Fruit fly (Drosophila melanogaster) whole organism, embryonic: ENCODE measurements around the gene CG13306.

Experiments used
- Antp ChIP-seq: fragments of 200-800 bp; sonication (Bioruptor generic); optimal IDR thresholded peaks from 3 replicates; lab custom pipeline; 2016; ENCODE audit warnings: missing biosample characterization, missing genetic modification characterization
- Atf3 ChIP-seq: fragments of 200-800 bp; sonication (Bioruptor generic); optimal IDR thresholded peaks from 3 replicates; lab custom pipeline; 2016; ENCODE audit warnings: missing biosample characterization, missing genetic modification characterization
- B-H1 ChIP-seq: fragments of 200-800 bp; sonication (Bioruptor generic); IDR thresholded peaks from 3 replicates; pipeline ENCODE4 v1.3.6; 2022; ENCODE audit warnings: missing biosample characterization, missing genetic modification characterization
- BtbVII ChIP-seq: fragments of 200-800 bp; sonication (Bioruptor generic); optimal IDR thresholded peaks from 3 replicates; lab custom pipeline; 2017; ENCODE audit warnings: missing biosample characterization, mild to moderate bottlenecking, missing genetic modification characterization
- CG12744 ChIP-seq: fragments of 200-800 bp; sonication (Bioruptor generic); optimal IDR thresholded peaks from 2 replicates; lab custom pipeline; 2016; ENCODE audit warnings: missing biosample characterization, missing genetic modification characterization
- CG13287 ChIP-seq: fragments of 200-800 bp; sonication (Bioruptor generic); IDR thresholded peaks from 2 replicates; pipeline ENCODE4 v1.3.6; 2022; ENCODE audit warnings: missing biosample characterization, missing genetic modification characterization; ENCODE audit not compliant: partially characterized antibody
- CG2116 ChIP-seq: fragments of 200-800 bp; sonication (Bioruptor generic); optimal IDR thresholded peaks from 3 replicates; lab custom pipeline; 2018; ENCODE audit warnings: missing biosample characterization, mild to moderate bottlenecking, missing genetic modification characterization
- CG2120 ChIP-seq: fragments of 200-800 bp; sonication (Bioruptor generic); optimal IDR thresholded peaks from 3 replicates; lab custom pipeline; 2016; ENCODE audit warnings: missing biosample characterization, missing genetic modification characterization
- CG31365 ChIP-seq: fragments of 200-800 bp; sonication (Bioruptor generic); optimal IDR thresholded peaks from 2 replicates; lab custom pipeline; 2018; ENCODE audit warnings: missing biosample characterization, mild to moderate bottlenecking, missing genetic modification characterization
- CG32767 ChIP-seq: fragments of 200-800 bp; sonication (Bioruptor generic); IDR thresholded peaks from 2 replicates; pipeline ENCODE4 v1.3.6; 2022; ENCODE audit warnings: missing biosample characterization, missing genetic modification characterization
- CG5180 ChIP-seq: fragments of 200-800 bp; sonication (Bioruptor generic); optimal IDR thresholded peaks from 3 replicates; lab custom pipeline; 2017; ENCODE audit warnings: missing biosample characterization, missing genetic modification characterization, mild to moderate bottlenecking, moderate library complexity, missing genetic modification reagents
- CG6175 ChIP-seq: fragments of 200-800 bp; sonication (Bioruptor generic); IDR thresholded peaks from 3 replicates; pipeline ENCODE4 v1.3.6; 2022; ENCODE audit warnings: missing biosample characterization, missing genetic modification characterization
- CG6254 ChIP-seq: fragments of 200-800 bp; sonication (Bioruptor generic); optimal IDR thresholded peaks from 3 replicates; lab custom pipeline; 2017; ENCODE audit warnings: mild to moderate bottlenecking, missing biosample characterization, missing genetic modification reagents, missing genetic modification characterization
- CG6654 ChIP-seq: fragments of 200-800 bp; sonication (Bioruptor generic); optimal IDR thresholded peaks from 2 replicates; lab custom pipeline; 2017; ENCODE audit warnings: missing biosample characterization, mild to moderate bottlenecking, missing genetic modification characterization
- CG6765 ChIP-seq: fragments of 200-800 bp; sonication (Bioruptor generic); optimal IDR thresholded peaks from 3 replicates; lab custom pipeline; 2017; ENCODE audit warnings: missing biosample characterization, mild to moderate bottlenecking, missing genetic modification characterization
- CG7556 ChIP-seq: fragments of 200-800 bp; sonication (Bioruptor generic); optimal IDR thresholded peaks from 2 replicates; lab custom pipeline; 2017; ENCODE audit warnings: missing biosample characterization, mild to moderate bottlenecking, missing genetic modification characterization
- CG8089 ChIP-seq: fragments of 200-800 bp; sonication (Bioruptor generic); optimal IDR thresholded peaks from 3 replicates; lab custom pipeline; 2016; ENCODE audit warnings: missing biosample characterization, missing genetic modification characterization
- CG8281 ChIP-seq: fragments of 200-800 bp; sonication (Bioruptor generic); optimal IDR thresholded peaks from 2 replicates; lab custom pipeline; 2018; ENCODE audit warnings: missing biosample characterization, mild to moderate bottlenecking, missing genetic modification characterization, moderate library complexity
- CG8944 ChIP-seq: fragments of 200-800 bp; sonication (Bioruptor generic); optimal IDR thresholded peaks from 3 replicates; lab custom pipeline; 2016; ENCODE audit warnings: missing biosample characterization, missing genetic modification characterization
- CTCF ChIP-seq: fragments of 200-800 bp; sonication (Bioruptor generic); optimal IDR thresholded peaks from 2 replicates; lab custom pipeline; 2017; ENCODE audit warnings: missing biosample characterization, mild to moderate bottlenecking, missing genetic modification characterization, moderate library complexity
- Chrac-16 ChIP-seq: fragments of 200-800 bp; sonication (Bioruptor generic); optimal IDR thresholded peaks from 3 replicates; lab custom pipeline; 2016; ENCODE audit warnings: missing biosample characterization, missing genetic modification characterization
- CkIIα-i1 ChIP-seq: fragments of 200-800 bp; sonication (Bioruptor generic); IDR thresholded peaks from 2 replicates; pipeline ENCODE4 v1.3.6; 2022; ENCODE audit warnings: missing biosample characterization, missing genetic modification characterization
- CoRest ChIP-seq: fragments of 200-800 bp; sonication (Bioruptor generic); optimal IDR thresholded peaks from 3 replicates; lab custom pipeline; 2018; ENCODE audit warnings: missing biosample characterization, mild to moderate bottlenecking, missing genetic modification characterization, moderate library complexity
- Dp ChIP-seq: fragments of 200-800 bp; sonication (Bioruptor generic); optimal IDR thresholded peaks from 2 replicates; lab custom pipeline; 2018; ENCODE audit warnings: missing biosample characterization, mild to moderate bottlenecking, missing genetic modification characterization, moderate library complexity
- E2f2 ChIP-seq: fragments of 200-800 bp; sonication (Bioruptor generic); IDR thresholded peaks from 2 replicates; pipeline ENCODE4 v1.3.6; 2022; ENCODE audit warnings: missing biosample characterization, missing genetic modification characterization
- HLH54F ChIP-seq: fragments of 200-800 bp; sonication (Bioruptor generic); optimal IDR thresholded peaks from 3 replicates; lab custom pipeline; 2016; ENCODE audit warnings: missing biosample characterization, missing genetic modification characterization
- HLHmδ ChIP-seq: fragments of 200-800 bp; sonication (Bioruptor generic); optimal IDR thresholded peaks from 2 replicates; lab custom pipeline; 2018; ENCODE audit warnings: missing biosample characterization, mild to moderate bottlenecking, missing genetic modification characterization, moderate library complexity
- Hmx ChIP-seq: fragments of 200-800 bp; sonication (Bioruptor generic); optimal IDR thresholded peaks from 2 replicates; lab custom pipeline; 2016; ENCODE audit warnings: missing biosample characterization, missing genetic modification characterization
- Hr78 ChIP-seq, 2 experiments: fragments of 200-800 bp in 1 of 2; fragments of >200 bp in 1 of 2; sonication (Bioruptor generic) in 1 of 2; optimal IDR thresholded peaks; 2 replicates each; lab custom pipeline; 2017 to 2019; ENCODE audit warnings: missing biosample characterization in 2 of 2, missing genetic modification characterization in 2 of 2, mild to moderate bottlenecking in 1 of 2, moderate library complexity in 1 of 2
- Lpt ChIP-seq: fragments of >200 bp; optimal IDR thresholded peaks from 2 replicates; lab custom pipeline; 2018; ENCODE audit warnings: missing biosample characterization, missing genetic modification characterization
- MESR4 ChIP-seq: fragments of 200-800 bp; sonication (Bioruptor generic); optimal IDR thresholded peaks from 2 replicates; lab custom pipeline; 2018; ENCODE audit warnings: missing biosample characterization, mild to moderate bottlenecking, missing genetic modification characterization, moderate library complexity
- Oaz ChIP-seq: fragments of 200-800 bp; sonication (Bioruptor generic); IDR thresholded peaks from 2 replicates; pipeline ENCODE4 v1.3.6; 2022; ENCODE audit warnings: missing biosample characterization, missing genetic modification characterization
- Rfx ChIP-seq: fragments of 200-800 bp; sonication (Bioruptor generic); IDR thresholded peaks from 2 replicates; pipeline ENCODE4 v1.3.6; 2022; ENCODE audit warnings: missing biosample characterization, missing genetic modification characterization
- Rx ChIP-seq: fragments of 200-800 bp; sonication (Bioruptor generic); IDR thresholded peaks from 2 replicates; pipeline ENCODE4 v1.3.6; 2022; ENCODE audit warnings: missing biosample characterization, missing genetic modification characterization
- Sin3A ChIP-seq: fragments of >200 bp; optimal IDR thresholded peaks from 2 replicates; lab custom pipeline; 2018
- bigmax ChIP-seq: fragments of 200-800 bp; sonication (Bioruptor generic); optimal IDR thresholded peaks from 2 replicates; lab custom pipeline; 2018; ENCODE audit warnings: missing biosample characterization, mild to moderate bottlenecking, missing genetic modification characterization
- cad ChIP-seq: fragments of >200 bp; optimal IDR thresholded peaks from 2 replicates; lab custom pipeline; 2017; ENCODE audit warnings: missing biosample characterization, missing genetic modification characterization
- caup ChIP-seq: fragments of 200-800 bp; sonication (Bioruptor generic); optimal IDR thresholded peaks from 3 replicates; lab custom pipeline; 2017; ENCODE audit warnings: missing biosample characterization, mild to moderate bottlenecking, missing genetic modification characterization, moderate library complexity; ENCODE audit not compliant: severe bottlenecking
- disco-r ChIP-seq: fragments of 200-800 bp; sonication (Bioruptor generic); optimal IDR thresholded peaks from 2 replicates; lab custom pipeline; 2016; ENCODE audit warnings: missing biosample characterization, missing genetic modification characterization
- dysf ChIP-seq: fragments of 200-800 bp; sonication (Bioruptor generic); IDR thresholded peaks from 3 replicates; pipeline ENCODE4 v1.3.6; 2022; ENCODE audit warnings: missing biosample characterization, missing genetic modification characterization
- ems ChIP-seq: fragments of 200-800 bp; sonication (Bioruptor generic); optimal IDR thresholded peaks from 3 replicates; lab custom pipeline; 2016; ENCODE audit warnings: missing biosample characterization, missing genetic modification characterization
- fd96Cb ChIP-seq: fragments of 200-800 bp; sonication (Bioruptor generic); optimal IDR thresholded peaks from 2 replicates; lab custom pipeline; 2018; ENCODE audit warnings: missing biosample characterization, mild to moderate bottlenecking, missing genetic modification characterization, moderate library complexity
- her ChIP-seq: fragments of 200-800 bp; sonication (Bioruptor generic); optimal IDR thresholded peaks from 2 replicates; lab custom pipeline; 2016; ENCODE audit warnings: missing biosample characterization, missing genetic modification characterization
- pb ChIP-seq: fragments of 200-800 bp; sonication (Bioruptor generic); optimal IDR thresholded peaks from 3 replicates; lab custom pipeline; 2016; ENCODE audit warnings: missing biosample characterization, missing genetic modification characterization
- pfk ChIP-seq: fragments of 200-800 bp; sonication (Bioruptor generic); optimal IDR thresholded peaks from 2 replicates; lab custom pipeline; 2018; ENCODE audit warnings: missing biosample characterization, mild to moderate bottlenecking, missing genetic modification characterization, moderate library complexity
- phol ChIP-seq: fragments of 200-800 bp; sonication (Bioruptor generic); optimal IDR thresholded peaks from 3 replicates; lab custom pipeline; 2018; ENCODE audit warnings: missing biosample characterization, mild to moderate bottlenecking, missing genetic modification characterization, moderate library complexity
- sd ChIP-seq: fragments of 200-800 bp; sonication (Bioruptor generic); optimal IDR thresholded peaks from 3 replicates; lab custom pipeline; 2018; ENCODE audit warnings: missing biosample characterization, mild to moderate bottlenecking, missing genetic modification characterization, moderate library complexity
- sens-2 ChIP-seq: fragments of 200-800 bp; sonication (Bioruptor generic); IDR thresholded peaks from 2 replicates; pipeline ENCODE4 v1.3.6; 2022; ENCODE audit warnings: missing biosample characterization, missing genetic modification characterization
- sr ChIP-seq: fragments of 200-800 bp; sonication (Bioruptor generic); IDR thresholded peaks from 3 replicates; pipeline ENCODE4 v1.3.6; 2022; ENCODE audit warnings: missing biosample characterization, missing genetic modification characterization
- tna ChIP-seq: fragments of 200-800 bp; sonication (Bioruptor generic); IDR thresholded peaks from 2 replicates; pipeline ENCODE4 v1.3.6; 2022; ENCODE audit warnings: missing biosample characterization, missing genetic modification characterization; ENCODE audit not compliant: partially characterized antibody
- usp ChIP-seq: fragments of >200 bp; optimal IDR thresholded peaks from 2 replicates; lab custom pipeline; 2017; ENCODE audit warnings: missing biosample characterization, missing genetic modification characterization
- vvl ChIP-seq: fragments of 200-800 bp; sonication (Bioruptor generic); IDR thresholded peaks from 2 replicates; pipeline ENCODE4 v1.3.6; 2022; ENCODE audit warnings: missing biosample characterization, missing genetic modification characterization
- zen ChIP-seq: fragments of 200-800 bp; sonication (Bioruptor generic); optimal IDR thresholded peaks from 3 replicates; lab custom pipeline; 2018; ENCODE audit warnings: missing biosample characterization, mild to moderate bottlenecking, missing genetic modification characterization, moderate library complexity

The CG13306 gene

DNA sequence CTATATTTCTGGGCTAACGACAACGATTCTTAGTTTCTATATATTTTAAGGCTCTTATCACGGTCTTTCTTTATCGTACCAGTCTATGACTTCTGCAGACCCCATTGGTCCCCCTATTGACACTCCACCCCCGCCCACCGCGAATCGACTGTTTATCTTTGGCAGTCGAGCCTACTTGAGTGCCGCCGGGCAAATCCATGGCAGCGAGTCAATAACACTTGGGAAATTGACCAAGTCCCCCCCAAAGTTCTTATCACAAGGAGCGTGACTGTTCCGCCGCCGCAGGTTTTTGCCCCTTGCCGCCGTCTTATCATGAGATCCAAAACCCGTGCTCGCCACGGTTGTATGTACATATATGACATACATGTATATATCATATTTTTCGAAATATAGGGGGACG, 49.9 kb downstream of the CG13306 start (continued):
- TF ChIP-seq ems (GFP tag; lab: Kevin White, UChicago) (no peak), CG8089 (no peak), HLH54F (GFP tag; lab: Kevin White, UChicago) (no peak), zen (tag; lab: Kevin White, UChicago) (no peak), MESR4 (GFP tag; lab: Kevin White, UChicago) (no peak), B-H1 (GFP tag; lab: Robert Waterston, UW) (no peak), disco-r (GFP tag; lab: Kevin White, UChicago) (no peak), CG5180 (GFP tag; lab: Kevin White, UChicago) (no peak), fd96Cb (tag; lab: Kevin White, UChicago) (no peak), Dp (GFP tag; lab: Kevin White, UChicago) (no peak), Sin3A (lab: Kevin White, UChicago) (no peak), CG2120 (GFP tag; lab: Kevin White, UChicago) (no peak), CTCF (GFP tag; lab: Kevin White, UChicago) (no peak), sd (tag; lab: Kevin White, UChicago) (peak; percentile 5), CG13287 (GFP tag; lab: Robert Waterston, UW) (no peak), Chrac-16 (GFP tag; lab: Kevin White, UChicago) (no peak), pfk (peak; percentile 20), CG8281 (peak; percentile 56), CG12744 (no peak), Rx (GFP tag; lab: Robert Waterston, UW) (no peak), sr (GFP tag; lab: Robert Waterston, UW) (no peak), sens-2 (peak; percentile 49; the same call in 1 of the 2 replicates), CG32767 (0 out of 2 replicates have a peak, but pooled peaks have one; percentile 12), CG7556 (GFP tag; lab: Kevin White, UChicago) (no peak), bigmax (GFP tag; lab: Kevin White, UChicago) (no peak), vvl (GFP tag; lab: Robert Waterston, UW) (peak; percentile 22; the same call in 1 of the 2 replicates), CoRest (tag; lab: Kevin White, UChicago) (no peak), caup (GFP tag; lab: Kevin White, UChicago) (no peak), E2f2 (GFP tag; lab: Robert Waterston, UW) (no peak), CG31365 (tag; lab: Kevin White, UChicago) (no peak), Hr78 (GFP tag; optimal IDR thresholded peaks at IDR 0.05; lab: Kevin White, UChicago) (no peak), phol (tag; lab: Kevin White, UChicago) (no peak), CG6654 (no peak), CkIIα-i1 (GFP tag; lab: Robert Waterston, UW) (no peak), Lpt (GFP tag; lab: Kevin White, UChicago) (no peak), tna (GFP tag; lab: Robert Waterston, UW) (0 out of 2 replicates have a peak, but pooled peaks have one; percentile 7), cad (GFP tag; lab: Kevin White, UChicago) (no peak), CG6765 (no peak), Rfx (peak; percentile 12; the same call in 1 of the 2 replicates), CG2116 (no peak), her (GFP tag; lab: Kevin White, UChicago) (no peak), BtbVII (GFP tag; lab: Kevin White, UChicago) (no peak), Oaz (no peak), CG8944 (GFP tag; lab: Kevin White, UChicago) (no peak), pb (GFP tag; lab: Kevin White, UChicago) (no peak), HLHmδ (GFP tag; lab: Kevin White, UChicago) (peak; percentile 83), dysf (GFP tag; lab: Robert Waterston, UW) (no peak), Atf3 (GFP tag; lab: Kevin White, UChicago) (no peak), Hmx (GFP tag; lab: Kevin White, UChicago) (no peak), CG6175 (no peak), CG6254 (GFP tag; lab: Kevin White, UChicago) (no peak), Antp (no peak), usp (GFP tag; lab: Kevin White, UChicago) (no peak)
